Worm (Caenorhabditis elegans): ENCODE results near the gene C44C1.6.

The C44C1.6 gene

ce11 chrX:1004037-1004436, 34.0 kb upstream of the C44C1.6 start, which contains the start of gene cutl-21:
Gene cutl-21 (plus strand): TSS chrX:1004337.
- TF ChIP-seq ceh-58 (GFP tag; IDR thresholded peaks at IDR 0.05): no peak
- TF ChIP-seq ztf-18 (tag; optimal IDR thresholded peaks at IDR 0.05): no peak
- no peak for TF ChIP-seq F55B11.4 (tag; optimal IDR thresholded peaks at IDR 0.05; ENCODE audit: borderline replicate concordance, insufficient read depth)
- TF ChIP-seq F10E7.11 (tag; optimal IDR thresholded peaks at IDR 0.05): no peak

ce11 chrX:994678-995077, 24.6 kb upstream of the C44C1.6 start:
- TF ChIP-seq ztf-18 (tag; optimal IDR thresholded peaks at IDR 0.05) (no peak), nhr-179 (tag; optimal IDR thresholded peaks at IDR 0.05) (no peak), die-1 (tag; optimal IDR thresholded peaks at IDR 0.05) (no peak), F22D6.2 (tag; optimal IDR thresholded peaks at IDR 0.05) (no peak), C06A6.2 (GFP tag; conservative IDR thresholded peaks at IDR 0.05) (no peak), Y53G8AR.9 (GFP tag; conservative IDR thresholded peaks at IDR 0.05) (no peak), F55B11.4 (tag; optimal IDR thresholded peaks at IDR 0.05; ENCODE audit: borderline replicate concordance, insufficient read depth) (no peak), ekl-4 (GFP tag; IDR thresholded peaks at IDR 0.05) (no peak)

ce11 chrX:992650-993403, 22.8 kb upstream of the C44C1.6 start:
- TF ChIP-seq attf-3 (GFP tag; conservative IDR thresholded peaks at IDR 0.05) (no peak), ceh-27 (GFP tag; optimal IDR thresholded peaks at IDR 0.05) (peak; percentile 43), egrh-3 (GFP tag; IDR thresholded peaks at IDR 0.05) (peak; percentile 47; the same call in 1 of the 2 replicates), ekl-4 (GFP tag; IDR thresholded peaks at IDR 0.05) (no peak), C06A6.2 (GFP tag; conservative IDR thresholded peaks at IDR 0.05) (no peak), atf-7 (tag; optimal IDR thresholded peaks at IDR 0.05) (peak; percentile 11), snpc-1.3 (tag; optimal IDR thresholded peaks at IDR 0.05; ENCODE audit: insufficient read depth) (no peak), F33H1.4 (GFP tag; IDR thresholded peaks at IDR 0.05) (no peak), egl-44 (GFP tag; IDR thresholded peaks at IDR 0.05) (no peak), lin-40 (tag; optimal IDR thresholded peaks at IDR 0.05) (peak; percentile 48), die-1 (tag; optimal IDR thresholded peaks at IDR 0.05) (no peak), madf-6 (GFP tag; IDR thresholded peaks at IDR 0.05) (no peak), nfya-2 (GFP tag; IDR thresholded peaks at IDR 0.05) (no peak), hmg-20 (GFP tag; IDR thresholded peaks at IDR 0.05) (peak; percentile 53; the same call in 1 of the 2 replicates), madf-10 (tag; optimal IDR thresholded peaks at IDR 0.05) (peak; percentile 69), unc-62 (GFP tag; optimal IDR thresholded peaks at IDR 0.05) (no peak), zfh-2 (GFP tag; conservative IDR thresholded peaks at IDR 0.05) (peak; percentile 95), tlf-1 (GFP tag; optimal IDR thresholded peaks at IDR 0.05) (no peak), ceh-79 (tag; optimal IDR thresholded peaks at IDR 0.05) (no peak), B0035.1 (tag; optimal IDR thresholded peaks at IDR 0.05) (peak; percentile 20), K12H6.12 (tag; optimal IDR thresholded peaks at IDR 0.05) (peak; percentile 86), snpc-4 (GFP tag; optimal IDR thresholded peaks at IDR 0.05) (no peak), snpc-4 (tag; optimal IDR thresholded peaks at IDR 0.05) (peak in 2 of 4 experiments; percentile 37 to 41), lin-35 (GFP tag; optimal IDR thresholded peaks at IDR 0.05) (peak in 1 of 3 experiments; percentile 40), pbrm-1 (GFP tag; IDR thresholded peaks at IDR 0.05) (0 out of 2 replicates have a peak, but pooled peaks have one; percentile 14)

ce11 chrX:991274-991673, 21.2 kb upstream of the C44C1.6 start, which contains the start of the genes C09E10.3 and dgk-1:
Gene C09E10.3 (minus strand): TSS chrX:991374.
Gene dgk-1 (minus strand): TSS chrX:991456.
- TF ChIP-seq ama-1 (optimal IDR thresholded peaks at IDR 0.05): no peak
- no peak for TF ChIP-seq ama-1 (GFP tag; optimal IDR thresholded peaks at IDR 0.05)
- no peak for TF ChIP-seq madf-8 (GFP tag; conservative IDR thresholded peaks at IDR 0.05)
- TF ChIP-seq Y53F4B.3 (GFP tag; IDR thresholded peaks at IDR 0.05): no peak
- no peak for TF ChIP-seq pbrm-1 (GFP tag; IDR thresholded peaks at IDR 0.05)
- TF ChIP-seq ceh-91 (GFP tag; IDR thresholded peaks at IDR 0.05): no peak
- no peak for TF ChIP-seq gei-17 (GFP tag; optimal IDR thresholded peaks at IDR 0.05)

Data from whole organism, young adult.